Fruit fly (Drosophila melanogaster) whole organism, embryonic: ENCODE measurements around the gene SmD2.

ENCODE experiments used
- Atf-2 ChIP-seq: fragments of 200-800 bp; sonication (Bioruptor generic); optimal IDR thresholded peaks from 2 replicates; lab custom pipeline; 2016; ENCODE audit warnings: missing biosample characterization, missing genetic modification characterization
- BEAF-32 ChIP-seq: fragments of 200-800 bp; sonication (Bioruptor generic); optimal IDR thresholded peaks from 3 replicates; lab custom pipeline; 2017; ENCODE audit warnings: missing biosample characterization, missing genetic modification characterization, mild to moderate bottlenecking, moderate library complexity, missing genetic modification reagents
- CG10654 ChIP-seq: fragments of 200-800 bp; sonication (Bioruptor generic); optimal IDR thresholded peaks from 2 replicates; lab custom pipeline; 2016; ENCODE audit warnings: missing biosample characterization, missing genetic modification characterization
- CG1233 ChIP-seq: fragments of 200-800 bp; sonication (Bioruptor generic); optimal IDR thresholded peaks from 4 replicates; lab custom pipeline; 2018; ENCODE audit warnings: missing biosample characterization, mild to moderate bottlenecking, missing genetic modification characterization
- CG13624 ChIP-seq: fragments of 200-800 bp; sonication (Bioruptor generic); optimal IDR thresholded peaks from 2 replicates; lab custom pipeline; 2016; ENCODE audit warnings: missing biosample characterization, missing genetic modification characterization
- CG1529 ChIP-seq: fragments of 200-800 bp; sonication (Bioruptor generic); optimal IDR thresholded peaks from 3 replicates; lab custom pipeline; 2018; ENCODE audit warnings: missing biosample characterization, missing genetic modification characterization
- CG15696 ChIP-seq: fragments of 200-800 bp; sonication (Bioruptor generic); optimal IDR thresholded peaks from 2 replicates; lab custom pipeline; 2019; ENCODE audit warnings: missing biosample characterization, mild to moderate bottlenecking, missing genetic modification characterization, moderate library complexity
- CG1602 ChIP-seq: fragments of 200-800 bp; sonication (Bioruptor generic); optimal IDR thresholded peaks from 3 replicates; lab custom pipeline; 2016; ENCODE audit warnings: missing biosample characterization, missing genetic modification characterization
- CG16815 ChIP-seq: fragments of 200-800 bp; sonication (Bioruptor generic); optimal IDR thresholded peaks from 3 replicates; lab custom pipeline; 2017; ENCODE audit warnings: missing biosample characterization, mild to moderate bottlenecking, missing genetic modification characterization
- CG18476 ChIP-seq: fragments of 200-800 bp; sonication (Bioruptor generic); optimal IDR thresholded peaks from 2 replicates; lab custom pipeline; 2016; ENCODE audit warnings: missing biosample characterization, mild to moderate bottlenecking, missing genetic modification characterization
- CG18599 ChIP-seq: fragments of 200-800 bp; sonication (Bioruptor generic); optimal IDR thresholded peaks from 3 replicates; lab custom pipeline; 2017; ENCODE audit warnings: missing biosample characterization, missing genetic modification characterization, mild to moderate bottlenecking, moderate library complexity, missing genetic modification reagents
- CG2116 ChIP-seq: fragments of 200-800 bp; sonication (Bioruptor generic); optimal IDR thresholded peaks from 3 replicates; lab custom pipeline; 2018; ENCODE audit warnings: missing biosample characterization, mild to moderate bottlenecking, missing genetic modification characterization
- CG3065 ChIP-seq: fragments of 200-800 bp; sonication (Bioruptor generic); optimal IDR thresholded peaks from 2 replicates; lab custom pipeline; 2016; ENCODE audit warnings: missing biosample characterization, missing genetic modification characterization
- CG3163 ChIP-seq: fragments of 200-800 bp; sonication (Bioruptor generic); optimal IDR thresholded peaks from 3 replicates; lab custom pipeline; 2016; ENCODE audit warnings: missing biosample characterization, missing genetic modification characterization
- CG33557 ChIP-seq: fragments of 200-800 bp; sonication (Bioruptor generic); optimal IDR thresholded peaks from 2 replicates; lab custom pipeline; 2019; ENCODE audit warnings: missing biosample characterization, mild to moderate bottlenecking, missing genetic modification characterization, moderate library complexity
- CG34376 ChIP-seq: fragments of 200-800 bp; sonication (Bioruptor generic); optimal IDR thresholded peaks from 2 replicates; lab custom pipeline; 2018; ENCODE audit warnings: missing biosample characterization, mild to moderate bottlenecking, missing genetic modification characterization
- CG42726 ChIP-seq: fragments of 200-800 bp; sonication (Bioruptor generic); IDR thresholded peaks from 2 replicates; pipeline ENCODE4 v1.3.6; 2022; ENCODE audit warnings: missing biosample characterization, missing genetic modification characterization; ENCODE audit not compliant: partially characterized antibody
- CG5245 ChIP-seq: fragments of 200-800 bp; sonication (Bioruptor generic); optimal IDR thresholded peaks from 3 replicates; lab custom pipeline; 2016; ENCODE audit warnings: missing biosample characterization, missing genetic modification characterization
- CG6683 ChIP-seq: fragments of 200-800 bp; sonication (Bioruptor generic); optimal IDR thresholded peaks from 2 replicates; lab custom pipeline; 2017; ENCODE audit warnings: missing biosample characterization, mild to moderate bottlenecking, missing genetic modification characterization, missing genetic modification reagents
- CG7271 ChIP-seq: fragments of 200-800 bp; sonication (Bioruptor generic); optimal IDR thresholded peaks from 2 replicates; lab custom pipeline; 2018; ENCODE audit warnings: missing biosample characterization, mild to moderate bottlenecking, missing genetic modification characterization, moderate library complexity
- CG8089 ChIP-seq: fragments of 200-800 bp; sonication (Bioruptor generic); optimal IDR thresholded peaks from 3 replicates; lab custom pipeline; 2016; ENCODE audit warnings: missing biosample characterization, missing genetic modification characterization
- D ChIP-seq, 2 experiments: fragments of 200-800 bp in 1 of 2; fragments of >200 bp in 1 of 2; sonication (Bioruptor generic) in 1 of 2; optimal IDR thresholded peaks; 2 replicates in 1 of 2; 3 replicates in 1 of 2; lab custom pipeline; 2017; ENCODE audit warnings: mild to moderate bottlenecking in 1 of 2, missing biosample characterization in 1 of 2, missing genetic modification characterization in 1 of 2, missing genetic modification reagents in 1 of 2
- Dek ChIP-seq: fragments of 200-800 bp; sonication (Bioruptor generic); optimal IDR thresholded peaks from 3 replicates; lab custom pipeline; 2019; ENCODE audit warnings: missing biosample characterization, mild to moderate bottlenecking, missing genetic modification characterization, moderate library complexity
- E2f1 ChIP-seq: fragments of 200-800 bp; sonication (Bioruptor generic); IDR thresholded peaks from 2 replicates; pipeline ENCODE4 v1.3.6; 2022; ENCODE audit warnings: missing biosample characterization, missing genetic modification characterization
- Gug ChIP-seq: fragments of 200-800 bp; sonication (Bioruptor generic); IDR thresholded peaks from 4 replicates; pipeline ENCODE4 v1.3.6; 2022; ENCODE audit warnings: missing biosample characterization, missing genetic modification characterization
- HLH54F ChIP-seq: fragments of 200-800 bp; sonication (Bioruptor generic); optimal IDR thresholded peaks from 3 replicates; lab custom pipeline; 2016; ENCODE audit warnings: missing biosample characterization, missing genetic modification characterization
- Kr ChIP-seq: fragments of 200-800 bp; sonication (Bioruptor generic); optimal IDR thresholded peaks from 2 replicates; lab custom pipeline; 2017; ENCODE audit warnings: missing biosample characterization, mild to moderate bottlenecking, missing genetic modification characterization
- Max ChIP-seq: fragments of 200-800 bp; sonication (Bioruptor generic); optimal IDR thresholded peaks from 2 replicates; lab custom pipeline; 2016; ENCODE audit warnings: missing biosample characterization, mild to moderate bottlenecking, missing genetic modification characterization
- NfI ChIP-seq: fragments of 200-800 bp; sonication (Bioruptor generic); optimal IDR thresholded peaks from 3 replicates; lab custom pipeline; 2018; ENCODE audit warnings: missing biosample characterization, mild to moderate bottlenecking, missing genetic modification characterization, moderate library complexity
- Scr ChIP-seq: fragments of 200-800 bp; sonication (Bioruptor generic); IDR thresholded peaks from 2 replicates; pipeline ENCODE4 v1.3.6; 2022; ENCODE audit warnings: missing biosample characterization, missing genetic modification characterization; ENCODE audit not compliant: partially characterized antibody
- Sox102F ChIP-seq: fragments of 200-800 bp; sonication (Bioruptor generic); optimal IDR thresholded peaks from 2 replicates; lab custom pipeline; 2018; ENCODE audit warnings: missing biosample characterization, mild to moderate bottlenecking, missing genetic modification characterization, moderate library complexity
- Spps ChIP-seq: fragments of 200-800 bp; sonication (Bioruptor generic); optimal IDR thresholded peaks from 2 replicates; lab custom pipeline; 2018; ENCODE audit warnings: missing biosample characterization, mild to moderate bottlenecking, missing genetic modification characterization
- Tbp ChIP-seq: fragments of >200 bp; optimal IDR thresholded peaks from 2 replicates; lab custom pipeline; 2018; ENCODE audit warnings: missing biosample characterization, missing genetic modification characterization
- Usf ChIP-seq: fragments of 200-800 bp; sonication (Bioruptor generic); optimal IDR thresholded peaks from 2 replicates; lab custom pipeline; 2017; ENCODE audit warnings: missing genotype, missing biosample characterization, missing genetic modification characterization
- al ChIP-seq: fragments of 200-800 bp; sonication (Bioruptor generic); IDR thresholded peaks from 2 replicates; pipeline ENCODE4 v1.3.6; 2022; ENCODE audit warnings: missing biosample characterization, missing genetic modification characterization
- bcd ChIP-seq: fragments of 200-800 bp; sonication (Bioruptor generic); optimal IDR thresholded peaks from 2 replicates; lab custom pipeline; 2017; ENCODE audit warnings: missing biosample characterization, mild to moderate bottlenecking, missing genetic modification characterization
- chm ChIP-seq: fragments of 200-800 bp; sonication (Bioruptor generic); IDR thresholded peaks from 2 replicates; pipeline ENCODE4 v1.3.6; 2022; ENCODE audit warnings: missing biosample characterization, missing genetic modification characterization
- dan ChIP-seq: fragments of 200-800 bp; sonication (Bioruptor generic); IDR thresholded peaks from 2 replicates; pipeline ENCODE4 v1.3.6; 2022; ENCODE audit warnings: missing biosample characterization, missing genetic modification characterization
- dm ChIP-seq: fragments of 200-800 bp; sonication (Bioruptor generic); optimal IDR thresholded peaks from 3 replicates; lab custom pipeline; 2016; ENCODE audit warnings: missing biosample characterization, missing genetic modification characterization
- ewg ChIP-seq: fragments of 200-800 bp; sonication (Bioruptor generic); optimal IDR thresholded peaks from 3 replicates; lab custom pipeline; 2017; ENCODE audit warnings: mild to moderate bottlenecking, missing biosample characterization, missing genetic modification reagents, missing genetic modification characterization
- lbe ChIP-seq: fragments of 200-800 bp; sonication (Bioruptor generic); optimal IDR thresholded peaks from 2 replicates; lab custom pipeline; 2016; ENCODE audit warnings: missing biosample characterization, mild to moderate bottlenecking, missing genetic modification characterization
- maf-S ChIP-seq: fragments of 200-800 bp; sonication (Bioruptor generic); optimal IDR thresholded peaks from 2 replicates; lab custom pipeline; 2016; ENCODE audit warnings: missing biosample characterization, missing genetic modification characterization
- nom ChIP-seq: fragments of 200-800 bp; sonication (Bioruptor generic); optimal IDR thresholded peaks from 2 replicates; lab custom pipeline; 2017; ENCODE audit warnings: missing biosample characterization, missing genetic modification characterization, mild to moderate bottlenecking, moderate library complexity, missing genetic modification reagents
- prd ChIP-seq, 3 experiments: fragments of >200 bp in 2 of 3; fragments of 200-800 bp in 1 of 3; sonication (Bioruptor generic) in 1 of 3; optimal IDR thresholded peaks in 2 of 3; IDR thresholded peaks in 1 of 3; 2 replicates in 2 of 3; 3 replicates in 1 of 3; pipeline versions ENCODE4 v1.3.6 to Lab custom; 2017 to 2022; ENCODE audit warnings: missing biosample characterization in 1 of 3, missing genetic modification characterization in 1 of 3
- row ChIP-seq: fragments of 200-800 bp; sonication (Bioruptor generic); IDR thresholded peaks from 3 replicates; pipeline ENCODE4 v1.3.6; 2022; ENCODE audit warnings: missing biosample characterization, missing genetic modification characterization
- shn ChIP-seq: fragments of 200-800 bp; sonication (Bioruptor generic); optimal IDR thresholded peaks from 3 replicates; lab custom pipeline; 2016; ENCODE audit warnings: missing biosample characterization, missing genetic modification characterization
- stwl ChIP-seq: fragments of 200-800 bp; sonication (Bioruptor generic); optimal IDR thresholded peaks from 3 replicates; lab custom pipeline; 2018; ENCODE audit warnings: missing biosample characterization, mild to moderate bottlenecking, missing genetic modification characterization, moderate library complexity

The SmD2 gene

dm6 chr3R:6353624-6354352, 8.1 kb upstream of the SmD2 start (continued):
- TF ChIP-seq CG3163 (GFP tag; lab: Kevin White, UChicago) (peak; percentile 12), Sox102F (GFP tag; lab: Kevin White, UChicago) (peak; percentile 92), shn (GFP tag; lab: Kevin White, UChicago) (peak; percentile 38), CG33557 (no peak), al (no peak; the same call in 1 of the 2 replicates), prd (optimal IDR thresholded peaks at IDR 0.05; lab: Kevin White, UChicago) (no peak), prd (GFP tag; IDR thresholded peaks at IDR 0.05; lab: Robert Waterston, UW) (peak; percentile 63; the same call in 2 of the 3 replicates), CG18476 (GFP tag; lab: Kevin White, UChicago) (peak; percentile 72), CG34376 (GFP tag; lab: Kevin White, UChicago) (peak; percentile 42), CG1529 (no peak), chm (GFP tag; lab: Robert Waterston, UW) (no peak), E2f1 (GFP tag; lab: Robert Waterston, UW) (peak; percentile 58), CG13624 (GFP tag; lab: Kevin White, UChicago) (peak; percentile 61), row (GFP tag; lab: Robert Waterston, UW) (peak; percentile 89), HLH54F (GFP tag; lab: Kevin White, UChicago) (peak; percentile 45), CG1233 (GFP tag; lab: Kevin White, UChicago) (peak; percentile 73), CG16815 (peak; percentile 65), nom (GFP tag; lab: Kevin White, UChicago) (no peak), ewg (GFP tag; lab: Kevin White, UChicago) (peak; percentile 66), Atf-2 (GFP tag; lab: Kevin White, UChicago) (peak; percentile 65), stwl (tag; lab: Kevin White, UChicago) (no peak), CG1602 (GFP tag; lab: Kevin White, UChicago) (peak; percentile 72), dm (GFP tag; lab: Kevin White, UChicago) (peak; percentile 49), Kr (GFP tag; lab: Kevin White, UChicago) (no peak), CG18599 (peak; percentile 82), Max (GFP tag; lab: Kevin White, UChicago) (peak; percentile 65), maf-S (no peak), CG5245 (GFP tag; lab: Kevin White, UChicago) (peak; percentile 38), BEAF-32 (GFP tag; lab: Kevin White, UChicago) (peak; percentile 50), CG6683 (GFP tag; lab: Kevin White, UChicago) (peak; percentile 49), lbe (peak; percentile 19), Tbp (GFP tag; lab: Kevin White, UChicago) (no peak), dan (no peak), CG42726 (no peak), D (optimal IDR thresholded peaks at IDR 0.05; lab: Kevin White, UChicago) (no peak), D (GFP tag; optimal IDR thresholded peaks at IDR 0.05; lab: Kevin White, UChicago) (peak; percentile 80), Dek (tag; lab: Kevin White, UChicago) (no peak), CG3065 (GFP tag; lab: Kevin White, UChicago) (peak; percentile 24), CG8089 (GFP tag; lab: Kevin White, UChicago) (peak; percentile 66), Scr (GFP tag; lab: Robert Waterston, UW) (0 out of 2 replicates have a peak, but pooled peaks have one; percentile 19), CG15696 (peak; percentile 20), Gug (peak; percentile 18; the same call in 1 of the 4 replicates), CG2116 (GFP tag; lab: Kevin White, UChicago) (peak; percentile 32), CG7271 (tag; lab: Kevin White, UChicago) (no peak), bcd (GFP tag; lab: Kevin White, UChicago) (peak; percentile 84), Usf (GFP tag; lab: Kevin White, UChicago) (peak; percentile 16), CG10654 (GFP tag; lab: Kevin White, UChicago) (peak; percentile 58), NfI (no peak), Spps (tag; lab: Kevin White, UChicago) (peak; percentile 53)
